Fruit fly (Drosophila melanogaster) whole organism, adult: ENCODE measurements around the gene Gr93a.
A peak's percentile ranks its signal among the peaks of the same experiment; 100 is the strongest.

Source experiments
- Crg-1 ChIP-seq: fragments of 200-800 bp; sonication (Bioruptor generic); optimal IDR thresholded peaks from 2 replicates; lab custom pipeline; 2016; ENCODE audit warnings: missing biosample characterization, missing genetic modification characterization
- kay ChIP-seq: fragments of 200-800 bp; sonication (Bioruptor generic); peaks from one replicate; lab custom pipeline; 2016; ENCODE audit warnings: missing biosample characterization, missing genetic modification characterization, borderline replicate concordance

DNA sequence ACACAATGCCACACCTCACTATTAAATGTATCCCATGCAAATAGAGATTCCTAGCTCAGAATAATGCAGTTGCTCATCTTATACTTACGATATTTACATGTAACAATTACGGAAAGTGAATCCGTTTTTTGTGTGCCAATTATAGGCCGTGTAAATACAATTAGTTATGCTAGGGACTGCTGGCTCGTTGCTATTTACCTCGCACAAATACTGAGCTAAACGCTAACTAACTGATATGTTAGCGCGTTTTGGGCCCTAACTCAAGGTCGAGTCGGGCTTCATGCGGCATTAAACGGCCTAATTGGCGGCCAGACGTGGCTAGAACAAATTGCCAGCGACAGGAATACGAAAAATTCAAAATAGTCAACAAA, 24.6 kb downstream of the Gr93a start:
- TF ChIP-seq Crg-1 (GFP tag; lab: Kevin White, UChicago), result peak; percentile 13
- no peak for TF ChIP-seq kay
